Fruit fly (Drosophila melanogaster) whole organism, prepupa: ENCODE results near the gene Pk34A.

ENCODE experiments used
- CG16779 ChIP-seq: fragments of 200-800 bp; sonication (Bioruptor generic); optimal IDR thresholded peaks from 3 replicates; lab custom pipeline; 2017; ENCODE audit warnings: missing biosample characterization, mild to moderate bottlenecking, missing genetic modification characterization
- CG8319 ChIP-seq: fragments of 200-800 bp; sonication (Bioruptor generic); optimal IDR thresholded peaks from 3 replicates; lab custom pipeline; 2016; ENCODE audit warnings: missing biosample characterization, missing genetic modification characterization
- CG9139 ChIP-seq: fragments of 200-800 bp; sonication (Bioruptor generic); optimal IDR thresholded peaks from 3 replicates; lab custom pipeline; 2017; ENCODE audit warnings: missing biosample characterization, mild to moderate bottlenecking, missing genetic modification characterization
- Hr38 ChIP-seq: sonication (Bioruptor generic); optimal IDR thresholded peaks from 2 replicates; lab custom pipeline; 2016; ENCODE audit warnings: missing biosample characterization, missing genetic modification characterization
- Hr39 ChIP-seq: fragments of 200-800 bp; sonication (Bioruptor generic); optimal IDR thresholded peaks from 2 replicates; lab custom pipeline; 2016; ENCODE audit warnings: missing biosample characterization, missing genetic modification characterization
- Hr4 ChIP-seq: fragments of 200-800 bp; sonication (Bioruptor generic); optimal IDR thresholded peaks from 3 replicates; lab custom pipeline; 2016; ENCODE audit warnings: missing biosample characterization, missing genetic modification characterization
- Met ChIP-seq: fragments of 200-800 bp; sonication (Bioruptor generic); optimal IDR thresholded peaks from 3 replicates; lab custom pipeline; 2016; ENCODE audit warnings: missing biosample characterization, missing genetic modification characterization
- Sox14 ChIP-seq: fragments of 200-800 bp; sonication (Bioruptor generic); optimal IDR thresholded peaks from 3 replicates; lab custom pipeline; 2016; ENCODE audit warnings: missing biosample characterization, missing genetic modification characterization
- acj6 ChIP-seq: fragments of 200-800 bp; sonication (Bioruptor generic); optimal IDR thresholded peaks from 3 replicates; lab custom pipeline; 2016; ENCODE audit warnings: missing biosample characterization, missing genetic modification characterization
- dsx ChIP-seq: fragments of 200-800 bp; optimal IDR thresholded peaks from 3 replicates; lab custom pipeline; 2019; ENCODE audit warnings: missing biosample characterization, mild to moderate bottlenecking, missing genetic modification characterization, moderate library complexity; ENCODE audit not compliant: poor library complexity, severe bottlenecking
- fd59A ChIP-seq: fragments of 200-800 bp; sonication (Bioruptor generic); optimal IDR thresholded peaks from 2 replicates; lab custom pipeline; 2017; ENCODE audit warnings: missing biosample characterization, mild to moderate bottlenecking, missing genetic modification characterization, missing genetic modification reagents
- lz ChIP-seq: fragments of 200-800 bp; sonication (Bioruptor generic); optimal IDR thresholded peaks from 3 replicates; lab custom pipeline; 2016; ENCODE audit warnings: missing biosample characterization, missing genetic modification characterization

DNA sequence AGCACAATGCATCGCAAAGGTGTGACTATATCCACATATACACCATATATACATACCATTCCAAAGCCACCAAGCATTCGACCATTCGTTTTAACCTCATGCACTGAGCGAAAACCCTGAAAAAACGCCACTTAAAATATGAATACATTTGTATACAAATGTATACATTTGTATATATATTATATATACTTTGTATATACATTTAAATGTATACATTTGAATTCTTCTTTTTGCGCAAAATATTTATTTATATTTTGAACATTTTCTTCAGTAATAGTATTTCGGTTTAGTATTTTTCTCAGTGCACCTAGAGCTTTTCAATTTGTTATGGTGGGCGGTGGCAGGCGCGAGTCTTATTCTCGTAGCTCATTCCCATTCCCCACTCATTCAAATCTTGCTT is 2.3 kb upstream of the Pk34A start:
- TF ChIP-seq lz (GFP tag; lab: Kevin White, UChicago) (no peak), fd59A (GFP tag; lab: Kevin White, UChicago) (no peak), dsx (GFP tag; lab: Kevin White, UChicago) (no peak), acj6 (GFP tag; lab: Kevin White, UChicago) (no peak), CG8319 (GFP tag; lab: Kevin White, UChicago) (no peak), CG16779 (tag; lab: Kevin White, UChicago) (no peak), CG9139 (GFP tag; lab: Kevin White, UChicago) (no peak), Sox14 (no peak), Met (GFP tag; lab: Kevin White, UChicago) (no peak), Hr38 (GFP tag; lab: Kevin White, UChicago) (no peak), Hr39 (no peak), Hr4 (GFP tag; lab: Kevin White, UChicago) (no peak)
